Fruit fly (Drosophila melanogaster): ENCODE results near the gene CG14671.

- no peak for TF ChIP-seq Adf1 (GFP tag; IDR thresholded peaks at IDR 0.05)
- no peak for TF ChIP-seq pros (GFP tag; optimal IDR thresholded peaks at IDR 0.05)
- TF ChIP-seq repo (GFP tag; optimal IDR thresholded peaks at IDR 0.05) = no peak
- no peak for TF ChIP-seq Ssrp (tag; optimal IDR thresholded peaks at IDR 0.05)
- no peak for TF ChIP-seq otp (GFP tag; IDR thresholded peaks at IDR 0.05)
- no peak for TF ChIP-seq cas (GFP tag; IDR thresholded peaks at IDR 0.05)
- no peak for TF ChIP-seq CG14667 (GFP tag; IDR thresholded peaks at IDR 0.05)
- no peak for TF ChIP-seq Abd-B (GFP tag; optimal IDR thresholded peaks at IDR 0.05)
- no peak for TF ChIP-seq pan (optimal IDR thresholded peaks at IDR 0.05)
- no peak for TF ChIP-seq pan (GFP tag; optimal IDR thresholded peaks at IDR 0.05 in 1 of 2, IDR thresholded peaks at IDR 0.05 in 1 of 2)
- TF ChIP-seq ATbp (GFP tag; optimal IDR thresholded peaks at IDR 0.05) = no peak
- no peak for TF ChIP-seq abd-A (tag; optimal IDR thresholded peaks at IDR 0.05)
- TF ChIP-seq Asciz (GFP tag; optimal IDR thresholded peaks at IDR 0.05) = no peak
These were observed 47.9 kb upstream of the CG14671 start, which contains the start of gene Rga for dm6 chr3R:5612372-5613113.
